Worm (Caenorhabditis elegans) whole organism, L1 larva: Measurements from ENCODE around the gene rnp-2.
A peak's percentile ranks its signal among the peaks of the same experiment; 100 is the strongest.

Source experiments
- ama-1 ChIP-seq: fragments of 150-350 bp; optimal IDR thresholded peaks from 2 replicates; lab custom pipeline; 2014
- ceh-88 ChIP-seq: fragments of 200-800 bp; sonication (Bioruptor generic); IDR thresholded peaks from 2 replicates; pipeline ENCODE4 v1.3.6; 2022; ENCODE audit warnings: missing genetic modification characterization, missing compliant biosample characterization
- lin-15B ChIP-seq: fragments of 150-350 bp; sonication (generic microtip); optimal IDR thresholded peaks from 3 replicates; lab custom pipeline; 2014; ENCODE audit warnings: missing biosample characterization, missing genetic modification characterization
- mdl-1 ChIP-seq, 2 experiments: fragments of 150-350 bp; optimal IDR thresholded peaks; 2 replicates each; lab custom pipeline; 2014 to 2017; ENCODE audit warnings: missing biosample characterization in 2 of 2, missing genetic modification characterization in 2 of 2, inconsistent platforms in 1 of 2
- nhr-20 ChIP-seq: sonication (generic microtip); optimal IDR thresholded peaks from 2 replicates; lab custom pipeline; 2016; ENCODE audit warnings: mild to moderate bottlenecking, missing genetic modification characterization, missing compliant biosample characterization
- nhr-90 ChIP-seq: sonication (generic microtip); optimal IDR thresholded peaks from 2 replicates; lab custom pipeline; 2016; ENCODE audit warnings: mild to moderate bottlenecking, missing genetic modification characterization, missing compliant biosample characterization; ENCODE audit not compliant: poor library complexity
- tbx-2 ChIP-seq: sonication (generic microtip); optimal IDR thresholded peaks from 2 replicates; lab custom pipeline; 2016; ENCODE audit warnings: missing genetic modification characterization, missing compliant biosample characterization
- ztf-11 ChIP-seq, 2 experiments: sonication (generic microtip); optimal IDR thresholded peaks; 2 replicates each; lab custom pipeline; 2016 to 2017; ENCODE audit warnings: missing genetic modification characterization in 2 of 2, missing biosample characterization in 1 of 2, missing compliant biosample characterization in 1 of 2

DNA sequence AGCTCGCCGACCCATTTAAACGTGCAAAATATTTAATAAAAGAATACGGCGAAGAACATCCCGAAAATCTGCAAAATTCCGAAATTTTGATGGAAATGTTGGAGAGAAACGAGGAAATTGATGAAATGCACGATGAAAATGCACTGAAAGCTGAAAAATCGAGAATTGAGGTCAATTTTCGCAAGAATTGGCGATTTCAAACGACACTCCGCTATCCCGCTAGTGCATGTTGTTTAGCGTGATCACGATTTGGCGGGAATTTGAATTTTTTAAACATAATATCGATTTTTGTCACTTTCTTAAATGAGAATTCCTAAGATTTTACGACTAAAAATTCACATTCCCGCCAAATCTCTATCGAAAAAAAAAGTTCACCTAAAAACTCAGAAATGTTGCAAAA is 5.7 kb downstream of the rnp-2 start:
- TF ChIP-seq nhr-90 (tag; lab: Kevin White, UChicago) (no peak), lin-15B (peak; percentile 23), ztf-11 (tag; optimal IDR thresholded peaks at IDR 0.05; lab: Kevin White, UChicago) (no peak), nhr-20 (tag; lab: Kevin White, UChicago) (no peak), tbx-2 (tag; lab: Kevin White, UChicago) (no peak), ceh-88 (GFP tag; lab: Robert Waterston, UW) (no peak), mdl-1 (tag; optimal IDR thresholded peaks at IDR 0.05; lab: Kevin White, UChicago) (no peak), ama-1 (no peak)
